Worm (Caenorhabditis elegans) whole organism, young adult: ENCODE data around the gene abu-4.
A peak's percentile ranks its signal among the peaks of the same experiment; 100 is the strongest.
"Not testable (repeated sequence)": the region's sequence is repeated elsewhere in the genome, so short reads cannot be mapped to it uniquely, and the experiment has no call there.

Source experiments
- B0019.2 ChIP-seq: fragments of 200-800 bp; sonication (Bioruptor generic); conservative IDR thresholded peaks from 2 replicates; pipeline ENCODE4 v1.3.6; 2022; ENCODE audit warnings: missing genetic modification reagents, missing genetic modification characterization, missing compliant biosample characterization
- F33H1.4 ChIP-seq: fragments of 200-800 bp; sonication (Bioruptor generic); IDR thresholded peaks from 2 replicates; pipeline ENCODE4 v1.3.6; 2022; ENCODE audit warnings: missing genetic modification reagents, missing genetic modification characterization, missing compliant biosample characterization
- F39B2.1 ChIP-seq: fragments of 200-800 bp; sonication (Bioruptor generic); IDR thresholded peaks from 2 replicates; pipeline ENCODE4 v1.3.6; 2022; ENCODE audit warnings: missing genetic modification reagents, missing genetic modification characterization, missing compliant biosample characterization
- Y53F4B.3 ChIP-seq: fragments of 200-800 bp; sonication (Bioruptor generic); IDR thresholded peaks from 2 replicates; pipeline ENCODE4 v1.3.6; 2022; ENCODE audit warnings: missing genetic modification reagents, missing genetic modification characterization, missing compliant biosample characterization
- ceh-58 ChIP-seq: fragments of 200-800 bp; sonication (Bioruptor generic); IDR thresholded peaks from 2 replicates; pipeline ENCODE4 v1.3.6; 2022; ENCODE audit warnings: missing genetic modification characterization, missing compliant biosample characterization
- ceh-79 ChIP-seq: sonication (generic microtip); optimal IDR thresholded peaks from 2 replicates; lab custom pipeline; 2017; ENCODE audit warnings: mild to moderate bottlenecking, missing genetic modification characterization, missing compliant biosample characterization
- ceh-91 ChIP-seq: fragments of 200-800 bp; sonication (Bioruptor generic); IDR thresholded peaks from 2 replicates; pipeline ENCODE4 v1.3.6; 2022; ENCODE audit warnings: missing genetic modification reagents, missing genetic modification characterization, missing compliant biosample characterization
- dox-1 ChIP-seq: fragments of 200-800 bp; sonication (Bioruptor generic); IDR thresholded peaks from 2 replicates; pipeline ENCODE4 v1.3.6; 2022; ENCODE audit warnings: missing genetic modification reagents, missing genetic modification characterization, missing compliant biosample characterization
- nfya-2 ChIP-seq: fragments of 200-800 bp; sonication (Bioruptor generic); IDR thresholded peaks from 2 replicates; pipeline ENCODE4 v1.3.6; 2022; ENCODE audit warnings: missing genetic modification reagents, missing genetic modification characterization, missing compliant biosample characterization
- nhr-80 ChIP-seq: sonication (generic microtip); optimal IDR thresholded peaks from 2 replicates; lab custom pipeline; 2016; ENCODE audit warnings: missing genetic modification characterization, missing compliant biosample characterization
- ztf-22 ChIP-seq: fragments of 200-800 bp; sonication (Bioruptor generic); optimal IDR thresholded peaks from 2 replicates; lab custom pipeline; 2018; ENCODE audit warnings: mild to moderate bottlenecking, missing genetic modification characterization, moderate library complexity, missing compliant biosample characterization
- ztf-25 ChIP-seq: fragments of 200-800 bp; sonication (Bioruptor generic); IDR thresholded peaks from 2 replicates; pipeline ENCODE4 v1.3.6; 2022; ENCODE audit warnings: missing genetic modification reagents, missing genetic modification characterization, missing compliant biosample characterization

abu-4 gene

ce11 chrV:2322466-2322865 is 47.8 kb downstream of the abu-4 start, which contains the start of gene pud-1.2:
Gene pud-1.2, minus strand, starts transcription at chrV:2322566.
- TF ChIP-seq ztf-25 (GFP tag; lab: Robert Waterston, UW); ceh-91 (GFP tag; lab: Robert Waterston, UW); nfya-2: not testable (repeated sequence)

- TF ChIP-seq F39B2.1 (GFP tag; lab: Robert Waterston, UW) (no peak), dox-1 (0 out of 2 replicates have a peak, but pooled peaks have one; percentile 12), nhr-80 (tag; lab: Kevin White, UChicago) (peak; percentile 85)
- TF ChIP-seq, all 124 proteins: peak for 2
Observed at ce11 chrV:2324260-2324659, 49.6 kb downstream of the abu-4 start.

DNA sequence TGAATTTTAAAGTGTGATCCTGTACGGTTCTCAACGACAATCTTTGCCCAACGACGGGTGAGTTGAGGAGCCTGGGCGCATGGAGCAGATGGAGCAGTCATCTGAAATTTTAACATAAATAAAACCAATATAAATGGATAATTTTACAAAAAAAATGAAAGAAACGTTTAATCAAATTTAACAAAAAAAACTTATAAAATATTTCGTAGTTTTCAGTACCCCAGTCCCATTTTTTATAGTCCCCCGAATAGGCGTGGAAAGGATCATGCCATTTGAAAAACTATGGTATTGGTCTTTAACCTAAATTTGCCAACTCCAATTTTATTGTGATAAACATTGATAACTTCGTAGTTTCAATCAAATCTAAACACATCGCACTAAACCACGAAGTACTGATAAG is 50.4 kb downstream of the abu-4 start, which contains the start of gene pud-3:
pud-3 (minus strand) TSS at position 101 of the 400 bp plus-strand sequence.
- no peak for TF ChIP-seq Y53F4B.3 (GFP tag; lab: Robert Waterston, UW)
- no peak for TF ChIP-seq ceh-58
- TF ChIP-seq ztf-22 (GFP tag; lab: Kevin White, UChicago) = no peak
- no peak for TF ChIP-seq ceh-79 (tag; lab: Kevin White, UChicago)
- TF ChIP-seq F33H1.4 (GFP tag; lab: Robert Waterston, UW) = no peak
- no peak for TF ChIP-seq B0019.2 (GFP tag; lab: Robert Waterston, UW)
